Worm (Caenorhabditis elegans) whole organism, L2 larva: ENCODE measurements around the gene Y47G7B.2.
A peak's percentile ranks its signal among the peaks of the same experiment; 100 is the strongest.

ENCODE experiments used
- C34F6.9 ChIP-seq: fragments of 150-350 bp; optimal IDR thresholded peaks from 2 replicates; lab custom pipeline; 2014; ENCODE audit warnings: missing biosample characterization, missing genetic modification characterization
- F13H6.1 ChIP-seq: sonication (generic microtip); optimal IDR thresholded peaks from 2 replicates; lab custom pipeline; 2016; ENCODE audit warnings: missing genetic modification characterization, missing compliant biosample characterization
- Y55F3AM.14 ChIP-seq: fragments of 200-800 bp; sonication (Bioruptor generic); optimal IDR thresholded peaks from 2 replicates; lab custom pipeline; 2018; ENCODE audit warnings: mild to moderate bottlenecking, missing genetic modification characterization, missing compliant biosample characterization
- ZK546.5 ChIP-seq: sonication (generic microtip); optimal IDR thresholded peaks from 2 replicates; lab custom pipeline; 2017; ENCODE audit warnings: missing biosample characterization, missing genetic modification characterization
- alr-1 ChIP-seq: fragments of 150-350 bp; optimal IDR thresholded peaks from 2 replicates; lab custom pipeline; 2014; ENCODE audit warnings: missing biosample characterization, missing genetic modification characterization
- aly-2 ChIP-seq: fragments of 150-350 bp; optimal IDR thresholded peaks from 2 replicates; lab custom pipeline; 2014; ENCODE audit warnings: missing biosample characterization, missing genetic modification characterization
- ama-1 ChIP-seq: fragments of 150-350 bp; optimal IDR thresholded peaks from 2 replicates; lab custom pipeline; 2018; ENCODE audit warnings: inconsistent platforms
- blmp-1 ChIP-seq: sonication (generic microtip); optimal IDR thresholded peaks from 2 replicates; lab custom pipeline; 2017; ENCODE audit warnings: missing genetic modification characterization, mild to moderate bottlenecking, missing compliant biosample characterization, antibody characterized with exemption, moderate library complexity; ENCODE audit not compliant: insufficient read depth
- ceh-16 ChIP-seq: fragments of 150-350 bp; optimal IDR thresholded peaks from 2 replicates; lab custom pipeline; 2014; ENCODE audit warnings: missing biosample characterization, missing genetic modification characterization
- ceh-82 ChIP-seq: fragments of 150-350 bp; optimal IDR thresholded peaks from 2 replicates; lab custom pipeline; 2014; ENCODE audit warnings: missing biosample characterization, missing genetic modification characterization
- elt-1 ChIP-seq: fragments of 150-350 bp; optimal IDR thresholded peaks from 2 replicates; lab custom pipeline; 2014; ENCODE audit warnings: missing biosample characterization, missing genetic modification characterization
- elt-3 ChIP-seq: sonication (generic microtip); optimal IDR thresholded peaks from 2 replicates; lab custom pipeline; 2017; ENCODE audit warnings: missing biosample characterization, missing genetic modification characterization
- fos-1 ChIP-seq: fragments of 150-350 bp; optimal IDR thresholded peaks from 2 replicates; lab custom pipeline; 2014; ENCODE audit warnings: missing biosample characterization, missing genetic modification characterization
- gmeb-1 ChIP-seq: fragments of 150-350 bp; optimal IDR thresholded peaks from 2 replicates; lab custom pipeline; 2014; ENCODE audit warnings: missing biosample characterization, missing genetic modification characterization
- lin-11 ChIP-seq: fragments of 150-350 bp; sonication (generic microtip); optimal IDR thresholded peaks from 2 replicates; lab custom pipeline; 2014; ENCODE audit warnings: missing biosample characterization, missing genetic modification characterization, inconsistent platforms, mixed read lengths
- lin-13 ChIP-seq: fragments of 150-350 bp; optimal IDR thresholded peaks from 2 replicates; lab custom pipeline; 2014; ENCODE audit warnings: missing biosample characterization, missing genetic modification reagents, missing genetic modification characterization
- lin-39 ChIP-seq: fragments of 150-350 bp; optimal IDR thresholded peaks from 2 replicates; lab custom pipeline; 2014; ENCODE audit warnings: missing biosample characterization, missing genetic modification reagents, missing genetic modification characterization
- lsy-2 ChIP-seq, 2 experiments: fragments of 150-350 bp in 1 of 2; sonication (generic microtip) in 1 of 2; optimal IDR thresholded peaks; 2 replicates each; lab custom pipeline; 2014 to 2017; ENCODE audit warnings: missing biosample characterization in 2 of 2, missing genetic modification characterization in 2 of 2
- mab-5 ChIP-seq: fragments of 150-350 bp; optimal IDR thresholded peaks from 2 replicates; lab custom pipeline; 2014; ENCODE audit warnings: missing biosample characterization, missing genetic modification characterization
- nhr-10 ChIP-seq: sonication (generic microtip); optimal IDR thresholded peaks from 2 replicates; lab custom pipeline; 2017; ENCODE audit warnings: missing biosample characterization, missing genetic modification characterization
- nhr-11 ChIP-seq: fragments of 150-350 bp; optimal IDR thresholded peaks from 2 replicates; lab custom pipeline; 2014; ENCODE audit warnings: missing biosample characterization, missing genetic modification characterization
- nhr-12 ChIP-seq: fragments of 150-350 bp; optimal IDR thresholded peaks from 2 replicates; lab custom pipeline; 2014; ENCODE audit warnings: missing biosample characterization, missing genetic modification characterization
- nhr-129 ChIP-seq: fragments of 150-350 bp; optimal IDR thresholded peaks from 2 replicates; lab custom pipeline; 2014; ENCODE audit warnings: missing biosample characterization, missing genetic modification characterization
- nhr-21 ChIP-seq: fragments of 150-350 bp; optimal IDR thresholded peaks from 2 replicates; lab custom pipeline; 2014; ENCODE audit warnings: missing biosample characterization, missing genetic modification characterization
- nhr-25 ChIP-seq: fragments of 150-350 bp; sonication (generic microtip); optimal IDR thresholded peaks from 3 replicates; lab custom pipeline; 2014; ENCODE audit warnings: missing biosample characterization, missing genetic modification characterization
- nhr-6 ChIP-seq: fragments of 150-350 bp; optimal IDR thresholded peaks from 2 replicates; lab custom pipeline; 2014; ENCODE audit warnings: missing biosample characterization, missing genetic modification characterization
- peb-1 ChIP-seq: fragments of 150-350 bp; optimal IDR thresholded peaks from 2 replicates; lab custom pipeline; 2014; ENCODE audit warnings: missing biosample characterization, missing genetic modification characterization
- sem-4 ChIP-seq: fragments of 150-350 bp; optimal IDR thresholded peaks from 2 replicates; lab custom pipeline; 2014; ENCODE audit warnings: missing biosample characterization, missing genetic modification reagents, missing genetic modification characterization
- skn-1 ChIP-seq: sonication (generic microtip); optimal IDR thresholded peaks from 2 replicates; lab custom pipeline; 2017; ENCODE audit warnings: missing biosample characterization, missing genetic modification characterization
- sma-3 ChIP-seq: sonication (generic microtip); optimal IDR thresholded peaks from 2 replicates; lab custom pipeline; 2016; ENCODE audit warnings: missing genetic modification reagents, missing genetic modification characterization, missing compliant biosample characterization
- sma-9 ChIP-seq, 2 experiments: fragments of 150-350 bp in 1 of 2; sonication (generic microtip) in 1 of 2; optimal IDR thresholded peaks; 2 replicates each; lab custom pipeline; 2014 to 2016; ENCODE audit warnings: missing genetic modification characterization in 2 of 2, mild to moderate bottlenecking in 1 of 2, missing biosample characterization in 1 of 2, missing compliant biosample characterization in 1 of 2, missing genetic modification reagents in 1 of 2, moderate library complexity in 1 of 2
- unc-39 ChIP-seq: fragments of 150-350 bp; optimal IDR thresholded peaks from 2 replicates; lab custom pipeline; 2014; ENCODE audit warnings: missing biosample characterization, missing genetic modification characterization
- unc-55 ChIP-seq: fragments of 150-350 bp; sonication (generic microtip); optimal IDR thresholded peaks from 3 replicates; lab custom pipeline; 2014; ENCODE audit warnings: missing biosample characterization, missing genetic modification reagents, missing genetic modification characterization
- unc-62 ChIP-seq: fragments of 150-350 bp; optimal IDR thresholded peaks from 2 replicates; lab custom pipeline; 2014; ENCODE audit warnings: missing biosample characterization, missing genetic modification reagents, missing genetic modification characterization
- zag-1 ChIP-seq: fragments of 150-350 bp; optimal IDR thresholded peaks from 2 replicates; lab custom pipeline; 2014; ENCODE audit warnings: missing biosample characterization, missing genetic modification characterization
- ztf-4 ChIP-seq: fragments of 150-350 bp; optimal IDR thresholded peaks from 2 replicates; lab custom pipeline; 2014; ENCODE audit warnings: missing biosample characterization, missing genetic modification characterization

Gene Y47G7B.2

DNA sequence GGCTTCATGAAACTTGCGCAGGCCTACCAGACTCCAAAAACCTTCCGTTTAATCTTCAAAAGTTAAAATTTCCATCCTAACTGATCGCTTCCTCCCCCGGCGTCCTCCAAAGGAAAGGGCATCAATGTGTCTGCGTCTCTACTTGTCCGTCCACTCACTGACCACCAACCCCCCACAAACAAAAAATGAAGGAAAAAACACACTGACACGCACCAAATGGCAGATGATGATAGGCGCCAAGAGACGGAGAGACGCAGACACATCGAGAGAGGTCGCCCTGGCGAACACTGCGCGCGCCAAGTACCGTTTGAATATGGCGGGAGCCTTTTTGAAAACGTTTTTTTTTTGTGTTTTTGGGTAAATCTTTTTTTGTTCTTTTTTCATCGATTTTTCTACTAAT, 26.9 kb upstream of the Y47G7B.2 start:
- TF ChIP-seq lin-11 (tag; lab: Kevin White, UChicago) (no peak), F13H6.1 (tag; lab: Kevin White, UChicago) (peak; percentile 67), alr-1 (tag; lab: Kevin White, UChicago) (no peak), fos-1 (tag; lab: Kevin White, UChicago) (peak; percentile 13), lsy-2 (tag; optimal IDR thresholded peaks at IDR 0.05; lab: Kevin White, UChicago) (peak in 1 of 2 experiments; percentile 22), sma-3 (GFP tag; lab: Kevin White, UChicago) (no peak), C34F6.9 (tag; lab: Kevin White, UChicago) (peak; percentile 28), ceh-82 (no peak), lin-13 (no peak), peb-1 (no peak), ceh-16 (tag; lab: Kevin White, UChicago) (peak; percentile 30), unc-62 (GFP tag; lab: Kevin White, UChicago) (no peak), nhr-129 (tag; lab: Kevin White, UChicago) (peak; percentile 4), nhr-25 (tag; lab: Kevin White, UChicago) (no peak), aly-2 (tag; lab: Kevin White, UChicago) (no peak)

ce11 chrII:2734266-2734665, 26.5 kb upstream of the Y47G7B.2 start:
- TF ChIP-seq ZK546.5 (no peak), elt-1 (tag; lab: Kevin White, UChicago) (no peak), peb-1 (no peak), nhr-6 (no peak), nhr-10 (no peak), zag-1 (tag; lab: Kevin White, UChicago) (no peak), sma-9 (GFP tag; optimal IDR thresholded peaks at IDR 0.05; lab: Kevin White, UChicago) (no peak), sma-9 (tag; optimal IDR thresholded peaks at IDR 0.05; lab: Kevin White, UChicago) (no peak), unc-39 (tag; lab: Kevin White, UChicago) (no peak), unc-55 (GFP tag; lab: Kevin White, UChicago) (no peak), blmp-1 (no peak), Y55F3AM.14 (GFP tag; lab: Kevin White, UChicago) (no peak), nhr-12 (no peak), ama-1 (no peak)
- TF ChIP-seq, all 48 proteins: peak for 0

DNA sequence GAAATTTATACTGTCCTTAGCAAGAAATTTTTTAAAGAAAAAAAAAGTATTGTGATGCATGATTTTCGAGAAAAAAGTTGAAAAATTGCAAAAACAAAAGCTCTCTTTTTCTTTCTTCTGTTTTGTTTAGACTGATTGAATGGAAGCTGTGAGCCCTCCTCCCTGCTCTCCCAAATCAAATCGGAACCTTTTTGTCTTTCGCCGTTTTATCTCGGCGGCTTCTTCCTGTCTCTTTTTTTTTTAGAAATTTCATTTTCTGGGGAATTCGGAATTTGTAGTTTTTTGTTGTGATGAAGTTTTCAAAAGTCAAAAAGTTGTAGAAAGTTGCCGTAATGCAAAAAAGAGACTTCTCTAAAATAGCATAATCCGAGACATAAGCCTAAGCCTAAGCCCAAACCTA, 22.8 kb upstream of the Y47G7B.2 start:
- TF ChIP-seq peb-1, result no peak
- TF ChIP-seq sem-4 (tag; lab: Kevin White, UChicago), result no peak
- TF ChIP-seq nhr-21, result no peak
- no peak for TF ChIP-seq mab-5 (tag; lab: Kevin White, UChicago)
- TF ChIP-seq fos-1 (tag; lab: Kevin White, UChicago), result no peak
- no peak for TF ChIP-seq ama-1
- no peak for TF ChIP-seq nhr-11 (tag; lab: Kevin White, UChicago)
- no peak for TF ChIP-seq nhr-25 (tag; lab: Kevin White, UChicago)
- no peak for TF ChIP-seq lin-39 (tag; lab: Kevin White, UChicago)
- no peak for TF ChIP-seq ceh-82
- no peak for TF ChIP-seq unc-39 (tag; lab: Kevin White, UChicago)
- no peak for TF ChIP-seq skn-1 (tag; lab: Kevin White, UChicago)
- no peak for TF ChIP-seq nhr-12
- no peak for TF ChIP-seq nhr-6
- no peak for TF ChIP-seq ZK546.5
- no peak for TF ChIP-seq ztf-4
- TF ChIP-seq alr-1 (tag; lab: Kevin White, UChicago), result no peak
- no peak for TF ChIP-seq sma-3 (GFP tag; lab: Kevin White, UChicago)
- no peak for TF ChIP-seq lsy-2 (tag; optimal IDR thresholded peaks at IDR 0.05; lab: Kevin White, UChicago)

DNA sequence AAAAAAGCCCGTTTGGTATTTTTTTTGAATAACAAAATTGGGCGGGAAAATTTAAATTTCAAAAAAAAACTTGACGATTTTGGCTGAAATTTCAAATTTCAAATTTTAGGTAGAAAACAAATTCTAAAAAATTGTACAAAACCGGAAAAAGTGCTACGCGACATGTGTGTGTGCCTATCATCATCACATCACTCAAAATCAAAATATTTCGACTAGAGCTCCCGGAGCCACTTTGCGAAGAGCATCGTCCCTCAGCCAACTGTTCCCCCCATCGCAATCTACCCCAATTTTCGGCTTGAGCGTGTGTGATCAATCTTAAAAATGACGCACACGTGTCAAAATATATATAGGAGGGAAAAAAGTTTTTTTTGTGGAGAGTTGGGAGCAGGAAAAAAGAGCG, 19.0 kb upstream of the Y47G7B.2 start:
- TF ChIP-seq C34F6.9 (tag; lab: Kevin White, UChicago), result peak; percentile 1
- no peak for TF ChIP-seq mab-5 (tag; lab: Kevin White, UChicago)
- TF ChIP-seq nhr-12, result no peak
- TF ChIP-seq lin-39 (tag; lab: Kevin White, UChicago), result no peak
- TF ChIP-seq lin-13, result no peak

DNA sequence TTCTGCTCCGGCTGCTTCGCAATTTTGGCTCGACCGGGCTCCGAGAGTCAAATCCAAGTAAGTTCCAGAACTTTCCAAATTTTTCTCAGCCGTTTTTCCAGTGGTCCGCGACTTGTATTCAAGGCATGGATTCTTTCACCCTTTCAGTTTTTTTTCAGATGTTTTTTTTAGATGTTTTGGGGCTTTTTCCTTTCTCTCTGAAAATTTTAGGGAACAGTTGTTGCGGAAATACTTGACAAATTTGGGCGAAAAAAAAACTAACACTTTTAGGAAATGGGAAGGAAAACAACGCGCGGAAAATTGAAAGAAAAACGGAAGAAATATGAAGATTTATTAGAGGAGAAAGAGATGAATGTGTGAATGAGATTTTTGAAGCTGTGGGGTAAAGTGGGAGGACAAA, 17.7 kb upstream of the Y47G7B.2 start, which contains the start of the genes T05A8.11 and nep-2:
TSS of gene T05A8.11 (minus strand) at position 101 of the 400 bp plus-strand sequence.
TSS of gene nep-2 (minus strand) at position 192 of the 400 bp plus-strand sequence.
- TF ChIP-seq sma-3 (GFP tag; lab: Kevin White, UChicago) (no peak), lin-11 (tag; lab: Kevin White, UChicago) (no peak), unc-39 (tag; lab: Kevin White, UChicago) (no peak), Y55F3AM.14 (GFP tag; lab: Kevin White, UChicago) (no peak), ZK546.5 (no peak), elt-3 (tag; lab: Kevin White, UChicago) (no peak), nhr-12 (no peak), ceh-16 (tag; lab: Kevin White, UChicago) (no peak), mab-5 (tag; lab: Kevin White, UChicago) (no peak), sem-4 (tag; lab: Kevin White, UChicago) (no peak), gmeb-1 (no peak), nhr-10 (no peak), peb-1 (no peak)
